Fruit fly (Drosophila melanogaster) whole organism, adult: ENCODE data around the gene CG15435.

Experiments
- CG1620 ChIP-seq: fragments of 200-800 bp; sonication (Bioruptor generic); optimal IDR thresholded peaks from 2 replicates; lab custom pipeline; 2016; ENCODE audit warnings: missing biosample characterization, missing genetic modification characterization
- CG33017 ChIP-seq: fragments of 200-800 bp; sonication (Bioruptor generic); optimal IDR thresholded peaks from 2 replicates; lab custom pipeline; 2018; ENCODE audit warnings: missing biosample characterization, mild to moderate bottlenecking, missing genetic modification characterization, moderate library complexity
- CG5204 ChIP-seq: fragments of 200-800 bp; sonication (Bioruptor generic); optimal IDR thresholded peaks from 2 replicates; lab custom pipeline; 2016; ENCODE audit warnings: missing biosample characterization, missing genetic modification characterization
- CG7101 ChIP-seq: fragments of 200-800 bp; sonication (Bioruptor generic); optimal IDR thresholded peaks from 2 replicates; lab custom pipeline; 2018; ENCODE audit warnings: missing biosample characterization, mild to moderate bottlenecking, missing genetic modification characterization, moderate library complexity
- Clk ChIP-seq: fragments of 200-800 bp; sonication (Bioruptor generic); optimal IDR thresholded peaks from 2 replicates; lab custom pipeline; 2017; ENCODE audit warnings: missing biosample characterization, missing genetic modification characterization
- Crg-1 ChIP-seq: fragments of 200-800 bp; sonication (Bioruptor generic); optimal IDR thresholded peaks from 2 replicates; lab custom pipeline; 2016; ENCODE audit warnings: missing biosample characterization, missing genetic modification characterization
- Hr96 ChIP-seq: fragments of 200-800 bp; sonication (Bioruptor generic); optimal IDR thresholded peaks from 2 replicates; lab custom pipeline; 2016; ENCODE audit warnings: missing biosample characterization, missing genetic modification characterization
- bab1 ChIP-seq: fragments of 200-800 bp; sonication (Bioruptor generic); optimal IDR thresholded peaks from 3 replicates; lab custom pipeline; 2019; ENCODE audit warnings: missing biosample characterization, mild to moderate bottlenecking, missing genetic modification characterization, moderate library complexity
- cnc ChIP-seq, 2 experiments: fragments of >200 bp; optimal IDR thresholded peaks; 2 replicates each; lab custom pipeline; 2017
- kay ChIP-seq: fragments of 200-800 bp; sonication (Bioruptor generic); peaks from one replicate; lab custom pipeline; 2016; ENCODE audit warnings: missing biosample characterization, missing genetic modification characterization, borderline replicate concordance
- ovo ChIP-seq: fragments of 200-800 bp; sonication (Bioruptor generic); optimal IDR thresholded peaks from 2 replicates; lab custom pipeline; 2016; ENCODE audit warnings: missing biosample characterization, missing genetic modification characterization
- pad ChIP-seq: fragments of 200-800 bp; sonication (Bioruptor generic); optimal IDR thresholded peaks from 3 replicates; lab custom pipeline; 2017; ENCODE audit warnings: missing biosample characterization, missing genetic modification characterization, mild to moderate bottlenecking, moderate library complexity, missing genetic modification reagents

DNA sequence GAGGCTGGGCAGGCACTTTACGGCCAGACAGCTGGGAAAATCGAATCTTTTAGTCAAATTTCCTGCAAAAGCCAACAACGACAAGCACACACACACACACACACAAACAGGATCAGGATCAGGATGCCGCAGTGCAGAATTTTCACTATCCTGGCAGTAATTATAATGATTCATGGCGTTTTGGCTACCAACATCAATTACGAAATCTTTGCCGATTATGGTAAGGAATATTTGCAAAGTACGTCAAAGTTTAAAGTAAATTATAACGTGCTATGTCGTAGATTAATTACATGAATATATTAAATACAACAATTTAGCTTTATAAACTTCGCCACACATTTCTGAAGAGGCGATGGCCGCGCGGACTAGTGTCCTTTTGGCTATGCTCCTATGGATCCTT, 25.9 kb upstream of the CG15435 start, which contains the start of the genes CG34177 and CG34178:
- TF ChIP-seq cnc (optimal IDR thresholded peaks at IDR 0.05; lab: Kevin White, UChicago) (no peak), Clk (no peak), CG5204 (GFP tag; lab: Kevin White, UChicago) (no peak), CG1620 (no peak), Hr96 (GFP tag; lab: Kevin White, UChicago) (no peak), CG33017 (tag; lab: Kevin White, UChicago) (no peak), bab1 (GFP tag; lab: Kevin White, UChicago) (no peak), CG7101 (tag; lab: Kevin White, UChicago) (no peak), Crg-1 (GFP tag; lab: Kevin White, UChicago) (no peak), ovo (GFP tag; lab: Kevin White, UChicago) (no peak), kay (GFP tag; lab: Kevin White, UChicago) (no peak), pad (GFP tag; lab: Kevin White, UChicago) (no peak)
